Fruit fly (Drosophila melanogaster) whole organism, embryonic: Measurements from ENCODE around the gene RpS8.

Experiments
- Ada2b ChIP-seq: fragments of 200-800 bp; sonication (Bioruptor generic); IDR thresholded peaks from 2 replicates; pipeline ENCODE4 v1.3.6; 2022; ENCODE audit warnings: missing biosample characterization, missing genetic modification characterization
- Adf1 ChIP-seq: fragments of 200-800 bp; sonication (Bioruptor generic); IDR thresholded peaks from 2 replicates; pipeline ENCODE4 v1.3.6; 2022; ENCODE audit warnings: missing biosample characterization, missing genetic modification characterization
- Asciz ChIP-seq: fragments of 200-800 bp; sonication (Bioruptor generic); optimal IDR thresholded peaks from 2 replicates; lab custom pipeline; 2017; ENCODE audit warnings: missing biosample characterization, mild to moderate bottlenecking, missing genetic modification characterization, missing genetic modification reagents
- B-H1 ChIP-seq: fragments of 200-800 bp; sonication (Bioruptor generic); IDR thresholded peaks from 3 replicates; pipeline ENCODE4 v1.3.6; 2022; ENCODE audit warnings: missing biosample characterization, missing genetic modification characterization
- C15 ChIP-seq: fragments of 200-800 bp; sonication (Bioruptor generic); IDR thresholded peaks from 3 replicates; pipeline ENCODE4 v1.3.6; 2022; ENCODE audit warnings: missing biosample characterization, missing genetic modification characterization
- CG10654 ChIP-seq: fragments of 200-800 bp; sonication (Bioruptor generic); optimal IDR thresholded peaks from 2 replicates; lab custom pipeline; 2016; ENCODE audit warnings: missing biosample characterization, missing genetic modification characterization
- CG10959 ChIP-seq: fragments of 200-800 bp; sonication (Bioruptor generic); IDR thresholded peaks from 2 replicates; pipeline ENCODE4 v1.3.6; 2022; ENCODE audit warnings: missing biosample characterization, missing genetic modification characterization
- CG13287 ChIP-seq: fragments of 200-800 bp; sonication (Bioruptor generic); IDR thresholded peaks from 2 replicates; pipeline ENCODE4 v1.3.6; 2022; ENCODE audit warnings: missing biosample characterization, missing genetic modification characterization; ENCODE audit not compliant: partially characterized antibody
- CG14441 ChIP-seq: fragments of 200-800 bp; sonication (Bioruptor generic); IDR thresholded peaks from 2 replicates; pipeline ENCODE4 v1.3.6; 2022; ENCODE audit warnings: missing biosample characterization, missing genetic modification characterization
- CG14667 ChIP-seq: fragments of 200-800 bp; sonication (Bioruptor generic); IDR thresholded peaks from 2 replicates; pipeline ENCODE4 v1.3.6; 2022; ENCODE audit warnings: missing biosample characterization, missing genetic modification characterization
- CG1529 ChIP-seq: fragments of 200-800 bp; sonication (Bioruptor generic); optimal IDR thresholded peaks from 3 replicates; lab custom pipeline; 2018; ENCODE audit warnings: missing biosample characterization, missing genetic modification characterization
- CG16815 ChIP-seq: fragments of 200-800 bp; sonication (Bioruptor generic); optimal IDR thresholded peaks from 3 replicates; lab custom pipeline; 2017; ENCODE audit warnings: missing biosample characterization, mild to moderate bottlenecking, missing genetic modification characterization
- CG2116 ChIP-seq: fragments of 200-800 bp; sonication (Bioruptor generic); optimal IDR thresholded peaks from 3 replicates; lab custom pipeline; 2018; ENCODE audit warnings: missing biosample characterization, mild to moderate bottlenecking, missing genetic modification characterization
- CG31441 ChIP-seq: fragments of 200-800 bp; sonication (Bioruptor generic); IDR thresholded peaks from 2 replicates; pipeline ENCODE4 v1.3.6; 2022; ENCODE audit warnings: missing biosample characterization, missing genetic modification characterization
- CG3847 ChIP-seq: fragments of 200-800 bp; sonication (Bioruptor generic); IDR thresholded peaks from 2 replicates; pipeline ENCODE4 v1.3.6; 2022; ENCODE audit warnings: missing biosample characterization, missing genetic modification characterization
- CG4360 ChIP-seq: fragments of 200-800 bp; sonication (Bioruptor generic); IDR thresholded peaks from 2 replicates; pipeline ENCODE4 v1.3.6; 2022; ENCODE audit warnings: missing biosample characterization, missing genetic modification characterization
- CG4424 ChIP-seq: fragments of 200-800 bp; sonication (Bioruptor generic); optimal IDR thresholded peaks from 3 replicates; lab custom pipeline; 2016; ENCODE audit warnings: missing biosample characterization, missing genetic modification characterization
- CG6765 ChIP-seq: fragments of 200-800 bp; sonication (Bioruptor generic); optimal IDR thresholded peaks from 3 replicates; lab custom pipeline; 2017; ENCODE audit warnings: missing biosample characterization, mild to moderate bottlenecking, missing genetic modification characterization
- CG7786 ChIP-seq: fragments of 200-800 bp; sonication (Bioruptor generic); optimal IDR thresholded peaks from 2 replicates; lab custom pipeline; 2016; ENCODE audit warnings: missing biosample characterization, missing genetic modification characterization
- CG8388 ChIP-seq: fragments of 200-800 bp; sonication (Bioruptor generic); optimal IDR thresholded peaks from 2 replicates; lab custom pipeline; 2019; ENCODE audit warnings: missing biosample characterization, mild to moderate bottlenecking, missing genetic modification characterization, moderate library complexity
- D19A ChIP-seq: fragments of 200-800 bp; optimal IDR thresholded peaks from 3 replicates; lab custom pipeline; 2019; ENCODE audit warnings: missing biosample characterization, mild to moderate bottlenecking, missing genetic modification characterization, moderate library complexity
- Dek ChIP-seq: fragments of 200-800 bp; sonication (Bioruptor generic); optimal IDR thresholded peaks from 3 replicates; lab custom pipeline; 2019; ENCODE audit warnings: missing biosample characterization, mild to moderate bottlenecking, missing genetic modification characterization, moderate library complexity
- Drgx ChIP-seq: fragments of 200-800 bp; sonication (Bioruptor generic); IDR thresholded peaks from 2 replicates; pipeline ENCODE4 v1.3.6; 2022; ENCODE audit warnings: missing biosample characterization, missing genetic modification characterization
- Eip74EF ChIP-seq, 2 experiments: fragments of 200-800 bp in 1 of 2; fragments of >200 bp in 1 of 2; sonication (Bioruptor generic) in 1 of 2; optimal IDR thresholded peaks; 2 replicates each; lab custom pipeline; 2017 to 2019; ENCODE audit warnings: missing biosample characterization in 2 of 2, missing genetic modification characterization in 2 of 2, mild to moderate bottlenecking in 1 of 2, moderate library complexity in 1 of 2
- Ets65A ChIP-seq: fragments of 200-800 bp; sonication (Bioruptor generic); peaks from one replicate; lab custom pipeline; 2016; ENCODE audit warnings: missing biosample characterization, missing genetic modification characterization
- Fer3 ChIP-seq: fragments of 200-800 bp; sonication (Bioruptor generic); optimal IDR thresholded peaks from 2 replicates; lab custom pipeline; 2018; ENCODE audit warnings: missing biosample characterization, mild to moderate bottlenecking, missing genetic modification characterization, moderate library complexity
- HLH4C ChIP-seq: fragments of 200-800 bp; sonication (Bioruptor generic); IDR thresholded peaks from 3 replicates; pipeline ENCODE4 v1.3.6; 2022; ENCODE audit warnings: missing biosample characterization, missing genetic modification characterization; ENCODE audit not compliant: partially characterized antibody
- HLH54F ChIP-seq: fragments of 200-800 bp; sonication (Bioruptor generic); optimal IDR thresholded peaks from 3 replicates; lab custom pipeline; 2016; ENCODE audit warnings: missing biosample characterization, missing genetic modification characterization
- MBD-R2 ChIP-seq: fragments of 200-800 bp; sonication (Bioruptor generic); IDR thresholded peaks from 2 replicates; pipeline ENCODE4 v1.3.6; 2022; ENCODE audit warnings: missing biosample characterization, missing genetic modification characterization
- MTF-1 ChIP-seq: fragments of 200-800 bp; sonication (Bioruptor generic); optimal IDR thresholded peaks from 2 replicates; lab custom pipeline; 2018; ENCODE audit warnings: missing biosample characterization, mild to moderate bottlenecking, missing genetic modification characterization, borderline replicate concordance
- Max ChIP-seq: fragments of 200-800 bp; sonication (Bioruptor generic); optimal IDR thresholded peaks from 2 replicates; lab custom pipeline; 2016; ENCODE audit warnings: missing biosample characterization, mild to moderate bottlenecking, missing genetic modification characterization
- Nf-YA ChIP-seq: fragments of 200-800 bp; sonication (Bioruptor generic); IDR thresholded peaks from 2 replicates; pipeline ENCODE4 v1.3.6; 2022; ENCODE audit warnings: missing biosample characterization, missing genetic modification characterization
- Optix ChIP-seq: fragments of 200-800 bp; sonication (Bioruptor generic); IDR thresholded peaks from 3 replicates; pipeline ENCODE4 v1.3.6; 2022; ENCODE audit warnings: missing biosample characterization, missing genetic modification characterization
- Six4 ChIP-seq: fragments of 200-800 bp; sonication (Bioruptor generic); optimal IDR thresholded peaks from 2 replicates; lab custom pipeline; 2016; ENCODE audit warnings: missing biosample characterization, missing genetic modification characterization
- Usf ChIP-seq: fragments of 200-800 bp; sonication (Bioruptor generic); optimal IDR thresholded peaks from 2 replicates; lab custom pipeline; 2017; ENCODE audit warnings: missing genotype, missing biosample characterization, missing genetic modification characterization
- aop ChIP-seq: fragments of 200-800 bp; sonication (Bioruptor generic); IDR thresholded peaks from 2 replicates; pipeline ENCODE4 v1.3.6; 2022; ENCODE audit warnings: missing biosample characterization, missing genetic modification characterization
- ara ChIP-seq: fragments of 200-800 bp; sonication (Bioruptor generic); IDR thresholded peaks from 2 replicates; pipeline ENCODE4 v1.3.6; 2022; ENCODE audit warnings: missing biosample characterization, missing genetic modification characterization
- crc ChIP-seq: fragments of 200-800 bp; sonication (Bioruptor generic); optimal IDR thresholded peaks from 2 replicates; lab custom pipeline; 2016; ENCODE audit warnings: missing biosample characterization, missing genetic modification characterization
- crol ChIP-seq: fragments of 200-800 bp; sonication (Bioruptor generic); IDR thresholded peaks from 2 replicates; pipeline ENCODE4 v1.3.6; 2022; ENCODE audit warnings: missing biosample characterization, missing genetic modification characterization
- dmrt11E ChIP-seq: fragments of 200-800 bp; sonication (Bioruptor generic); optimal IDR thresholded peaks from 3 replicates; lab custom pipeline; 2018; ENCODE audit warnings: missing biosample characterization, mild to moderate bottlenecking, missing genetic modification characterization, moderate library complexity
- en ChIP-seq: fragments of 200-800 bp; sonication (Bioruptor generic); optimal IDR thresholded peaks from 2 replicates; lab custom pipeline; 2016; ENCODE audit warnings: missing biosample characterization, missing genetic modification characterization
- knrl ChIP-seq: fragments of 200-800 bp; sonication (Bioruptor generic); IDR thresholded peaks from 3 replicates; pipeline ENCODE4 v1.3.6; 2022; ENCODE audit warnings: missing biosample characterization, missing genetic modification characterization; ENCODE audit not compliant: partially characterized antibody
- nau ChIP-seq: fragments of 200-800 bp; sonication (Bioruptor generic); optimal IDR thresholded peaks from 3 replicates; lab custom pipeline; 2017; ENCODE audit warnings: missing biosample characterization, mild to moderate bottlenecking, missing genetic modification characterization, missing genetic modification reagents
- nmo ChIP-seq: fragments of 200-800 bp; sonication (Bioruptor generic); optimal IDR thresholded peaks from 2 replicates; lab custom pipeline; 2018; ENCODE audit warnings: missing biosample characterization, mild to moderate bottlenecking, missing genetic modification characterization, moderate library complexity
- nom ChIP-seq: fragments of 200-800 bp; sonication (Bioruptor generic); optimal IDR thresholded peaks from 2 replicates; lab custom pipeline; 2017; ENCODE audit warnings: missing biosample characterization, missing genetic modification characterization, mild to moderate bottlenecking, moderate library complexity, missing genetic modification reagents
- phol ChIP-seq: fragments of 200-800 bp; sonication (Bioruptor generic); optimal IDR thresholded peaks from 3 replicates; lab custom pipeline; 2018; ENCODE audit warnings: missing biosample characterization, mild to moderate bottlenecking, missing genetic modification characterization, moderate library complexity
- ro ChIP-seq: fragments of 200-800 bp; sonication (Bioruptor generic); IDR thresholded peaks from 2 replicates; pipeline ENCODE4 v1.3.6; 2022; ENCODE audit warnings: missing biosample characterization, missing genetic modification characterization
- sug ChIP-seq: fragments of 200-800 bp; optimal IDR thresholded peaks from 2 replicates; lab custom pipeline; 2019; ENCODE audit warnings: missing biosample characterization, mild to moderate bottlenecking, missing genetic modification characterization, moderate library complexity
- trem ChIP-seq: fragments of 200-800 bp; optimal IDR thresholded peaks from 3 replicates; lab custom pipeline; 2019; ENCODE audit warnings: missing biosample characterization, mild to moderate bottlenecking, missing genetic modification characterization, moderate library complexity
- tx ChIP-seq: fragments of 200-800 bp; sonication (Bioruptor generic); optimal IDR thresholded peaks from 2 replicates; lab custom pipeline; 2016; ENCODE audit warnings: missing biosample characterization, missing genetic modification characterization
- yki ChIP-seq: fragments of >200 bp; optimal IDR thresholded peaks from 3 replicates; lab custom pipeline; 2018
- z ChIP-seq: fragments of 200-800 bp; sonication (Bioruptor generic); IDR thresholded peaks from 3 replicates; pipeline ENCODE4 v1.3.6; 2022; ENCODE audit warnings: missing biosample characterization, missing genetic modification characterization
- zen2 ChIP-seq: fragments of 200-800 bp; sonication (Bioruptor generic); IDR thresholded peaks from 3 replicates; pipeline ENCODE4 v1.3.6; 2022; ENCODE audit warnings: missing biosample characterization, missing genetic modification characterization; ENCODE audit not compliant: partially characterized antibody

RpS8 gene

dm6 chr3R:29816266-29816665 lies 45.1 kb upstream of the RpS8 start, which contains the start of gene Vps16B (continued):
- no peak for TF ChIP-seq nom (GFP tag; lab: Kevin White, UChicago)
- TF ChIP-seq zen2 (GFP tag; lab: Robert Waterston, UW), result 0 out of 3 replicates have a peak, but pooled peaks have one; percentile 49
- TF ChIP-seq CG16815, result no peak
- TF ChIP-seq trem, result peak; percentile 40
- TF ChIP-seq Ada2b (GFP tag; lab: Robert Waterston, UW), result no peak
- TF ChIP-seq Asciz (GFP tag; lab: Kevin White, UChicago), result no peak
- no peak for TF ChIP-seq nmo (GFP tag; lab: Kevin White, UChicago)
- no peak for TF ChIP-seq Six4 (GFP tag; lab: Kevin White, UChicago)
- TF ChIP-seq CG7786 (GFP tag; lab: Kevin White, UChicago), result no peak
- TF ChIP-seq z (GFP tag; lab: Robert Waterston, UW), result no peak
- peak; percentile 84 for TF ChIP-seq MBD-R2 (GFP tag; lab: Robert Waterston, UW)
- no peak for TF ChIP-seq D19A (tag; lab: Kevin White, UChicago)
- TF ChIP-seq crc (GFP tag; lab: Kevin White, UChicago), result no peak
- TF ChIP-seq nau, result no peak
- TF ChIP-seq CG8388 (GFP tag; lab: Kevin White, UChicago), result no peak
- TF ChIP-seq CG13287 (GFP tag; lab: Robert Waterston, UW), result peak; percentile 69
- no peak for TF ChIP-seq HLH4C (GFP tag; lab: Robert Waterston, UW)
- TF ChIP-seq CG2116 (GFP tag; lab: Kevin White, UChicago), result peak; percentile 35
- TF ChIP-seq HLH54F (GFP tag; lab: Kevin White, UChicago), result no peak
- TF ChIP-seq Adf1, result no peak
- no peak for TF ChIP-seq Eip74EF (GFP tag; optimal IDR thresholded peaks at IDR 0.05; lab: Kevin White, UChicago)
- TF ChIP-seq CG31441, result no peak
- TF ChIP-seq crol (GFP tag; lab: Robert Waterston, UW), result no peak
- TF ChIP-seq ro, result no peak
- TF ChIP-seq knrl (GFP tag; lab: Robert Waterston, UW), result no peak
- no peak for TF ChIP-seq B-H1 (GFP tag; lab: Robert Waterston, UW)
- TF ChIP-seq Ets65A (GFP tag; lab: Kevin White, UChicago), result no peak
- no peak for TF ChIP-seq CG10959 (GFP tag; lab: Robert Waterston, UW)
- TF ChIP-seq Drgx (GFP tag; lab: Robert Waterston, UW), result no peak
- TF ChIP-seq Fer3 (tag; lab: Kevin White, UChicago), result no peak
- TF ChIP-seq aop (GFP tag; lab: Robert Waterston, UW), result no peak
- TF ChIP-seq tx (GFP tag; lab: Kevin White, UChicago), result no peak
- no peak for TF ChIP-seq CG1529 (GFP tag; lab: Kevin White, UChicago)
- TF ChIP-seq MTF-1, result no peak
- TF ChIP-seq sug (tag; lab: Kevin White, UChicago), result no peak
- no peak for TF ChIP-seq CG14667
- TF ChIP-seq CG6765 (GFP tag; lab: Kevin White, UChicago), result no peak
- peak; percentile 25; the same call in 1 of the 2 replicates for TF ChIP-seq CG3847 (GFP tag; lab: Robert Waterston, UW)
- no peak for TF ChIP-seq dmrt11E (tag; lab: Kevin White, UChicago)
- no peak for TF ChIP-seq Nf-YA
- TF ChIP-seq phol (tag; lab: Kevin White, UChicago), result no peak
- no peak for TF ChIP-seq CG4424 (GFP tag; lab: Kevin White, UChicago)
- TF ChIP-seq CG14441 (GFP tag; lab: Robert Waterston, UW), result no peak
- TF ChIP-seq CG10654, result no peak
- no peak for TF ChIP-seq Optix (GFP tag; lab: Robert Waterston, UW)
- TF ChIP-seq Usf (GFP tag; lab: Kevin White, UChicago), result no peak
- TF ChIP-seq C15 (GFP tag; lab: Robert Waterston, UW), result no peak
- no peak for TF ChIP-seq ara
- no peak for TF ChIP-seq CG4360
- TF ChIP-seq Dek (tag; lab: Kevin White, UChicago), result no peak
- TF ChIP-seq en (GFP tag; lab: Kevin White, UChicago), result no peak
- TF ChIP-seq Max (GFP tag; lab: Kevin White, UChicago), result no peak
- no peak for TF ChIP-seq yki (lab: Kevin White, UChicago)
